Fruit fly (Drosophila melanogaster): ENCODE data around the gene dop.

The dop gene

DNA sequence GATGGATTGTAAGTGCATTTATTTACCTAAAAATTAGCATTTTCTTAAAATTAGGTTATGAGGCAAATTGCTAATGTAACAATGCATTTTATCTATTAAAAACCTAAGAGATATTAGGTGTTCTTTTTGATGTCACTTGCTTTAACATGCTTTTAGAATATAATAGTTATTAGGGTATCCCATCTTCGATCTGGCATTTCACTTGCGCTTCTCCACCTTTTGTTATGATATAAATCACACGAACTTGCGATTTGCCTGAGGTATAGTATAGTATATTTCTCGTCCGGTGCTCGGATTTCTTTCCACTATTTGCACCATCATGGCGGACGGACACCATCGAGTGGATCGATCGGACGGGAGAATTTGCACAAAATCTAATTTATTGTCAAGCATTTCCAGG lies 35.7 kb upstream of the dop start:
- TF ChIP-seq CG12768 (GFP tag; optimal IDR thresholded peaks at IDR 0.05) = no peak
- no peak for TF ChIP-seq tj (GFP tag; optimal IDR thresholded peaks at IDR 0.05)
- TF ChIP-seq CG1620 (GFP tag; optimal IDR thresholded peaks at IDR 0.05) = no peak
- no peak for TF ChIP-seq CG14711 (tag; optimal IDR thresholded peaks at IDR 0.05)
- TF ChIP-seq CG11617 (GFP tag; optimal IDR thresholded peaks at IDR 0.05) = no peak
- TF ChIP-seq pad (GFP tag; optimal IDR thresholded peaks at IDR 0.05) = no peak
- TF ChIP-seq cnc (optimal IDR thresholded peaks at IDR 0.05) = no peak
- no peak for TF ChIP-seq Crg-1 (GFP tag; optimal IDR thresholded peaks at IDR 0.05)
- TF ChIP-seq CG7101 (tag; optimal IDR thresholded peaks at IDR 0.05) = no peak
- TF ChIP-seq CG7045 (GFP tag; optimal IDR thresholded peaks at IDR 0.05) = no peak
- no peak for TF ChIP-seq cic (GFP tag; optimal IDR thresholded peaks at IDR 0.05)
- TF ChIP-seq Clk (GFP tag; optimal IDR thresholded peaks at IDR 0.05) = no peak
- TF ChIP-seq bab1 (GFP tag; optimal IDR thresholded peaks at IDR 0.05) = no peak
- TF ChIP-seq ovo (GFP tag; optimal IDR thresholded peaks at IDR 0.05) = no peak
- TF ChIP-seq kay (GFP tag; ENCODE audit: borderline replicate concordance) = no peak

DNA sequence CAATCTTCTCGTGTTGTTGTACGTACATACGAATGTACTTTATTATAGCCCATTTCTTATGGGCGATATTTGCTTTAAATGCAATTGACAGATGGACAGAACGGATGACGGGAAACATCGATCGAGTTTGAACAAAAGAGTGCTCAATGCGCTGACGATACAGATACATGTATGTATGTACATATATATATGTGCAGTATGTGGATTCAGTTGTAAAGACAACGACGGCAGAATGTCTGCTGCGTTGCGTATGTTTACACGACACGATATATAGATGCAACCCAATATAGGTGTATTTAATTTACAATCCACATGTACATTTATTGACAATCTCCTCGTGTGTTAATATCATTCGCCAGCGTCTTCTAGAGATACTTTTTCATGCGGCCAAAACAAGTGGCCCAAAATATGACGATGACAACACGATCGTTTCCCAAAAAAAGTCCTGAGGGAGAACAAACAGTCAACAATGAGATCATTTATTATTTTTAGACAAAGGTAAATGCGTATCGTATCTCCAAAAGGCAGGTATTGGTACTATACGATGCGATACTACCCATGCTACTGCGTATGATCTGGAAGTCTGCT lies 35.1 kb upstream of the dop start:
- TF ChIP-seq Mnt (GFP tag; optimal IDR thresholded peaks at IDR 0.05) = no peak
- peak; percentile 66 for TF ChIP-seq kay (GFP tag; ENCODE audit: borderline replicate concordance)
- TF ChIP-seq tj (GFP tag; optimal IDR thresholded peaks at IDR 0.05) = peak; percentile 92

DNA sequence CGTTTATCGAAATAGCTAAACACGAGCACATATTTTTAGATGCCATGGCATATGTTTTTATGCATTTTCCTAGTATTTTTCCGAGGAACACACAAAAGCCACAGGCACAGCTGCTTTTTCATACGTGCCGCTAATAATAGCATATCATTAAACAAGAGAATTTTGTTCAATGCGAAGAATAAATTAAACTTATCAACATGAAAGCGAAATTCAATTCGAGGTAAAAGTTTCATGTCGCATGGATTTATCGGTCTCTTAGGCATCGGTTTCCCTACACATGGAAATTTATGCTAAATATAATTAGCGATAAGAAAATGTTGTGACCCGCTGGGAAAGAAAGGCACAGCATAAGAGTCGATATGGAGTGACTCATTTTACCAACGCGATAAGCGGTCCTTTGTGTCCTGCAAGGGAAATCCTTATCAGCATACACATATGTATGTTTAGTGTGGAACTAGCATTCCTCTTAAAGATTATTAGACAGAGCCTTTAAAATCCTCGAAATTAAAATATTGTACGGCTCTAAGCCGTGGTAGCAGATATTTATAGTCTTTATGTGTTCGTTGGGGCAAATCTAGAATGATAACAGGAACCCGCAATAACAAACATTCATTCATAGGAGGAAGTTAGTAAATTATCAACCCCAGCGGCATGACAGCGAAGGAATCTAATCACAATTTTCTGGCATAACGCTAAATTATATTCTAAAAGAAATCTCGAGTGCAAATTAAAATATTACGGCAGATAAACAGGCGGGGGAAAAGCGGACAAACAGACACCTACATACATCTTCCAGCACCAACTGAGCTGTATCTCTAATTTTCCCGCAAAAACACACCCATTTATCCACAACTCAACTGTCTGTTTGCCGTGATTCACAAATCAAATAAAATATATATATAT lies 34.1 kb upstream of the dop start, which contains the start of gene CG43248:
TSS of gene CG43248 (minus strand) at position 51 of the 903 bp plus-strand sequence.
- TF ChIP-seq Crg-1 (GFP tag; optimal IDR thresholded peaks at IDR 0.05) (no peak), Hr96 (GFP tag; optimal IDR thresholded peaks at IDR 0.05) (no peak), cic (GFP tag; optimal IDR thresholded peaks at IDR 0.05) (peak; percentile 85), CG7101 (tag; optimal IDR thresholded peaks at IDR 0.05) (no peak), CG11617 (GFP tag; optimal IDR thresholded peaks at IDR 0.05) (no peak)

DNA sequence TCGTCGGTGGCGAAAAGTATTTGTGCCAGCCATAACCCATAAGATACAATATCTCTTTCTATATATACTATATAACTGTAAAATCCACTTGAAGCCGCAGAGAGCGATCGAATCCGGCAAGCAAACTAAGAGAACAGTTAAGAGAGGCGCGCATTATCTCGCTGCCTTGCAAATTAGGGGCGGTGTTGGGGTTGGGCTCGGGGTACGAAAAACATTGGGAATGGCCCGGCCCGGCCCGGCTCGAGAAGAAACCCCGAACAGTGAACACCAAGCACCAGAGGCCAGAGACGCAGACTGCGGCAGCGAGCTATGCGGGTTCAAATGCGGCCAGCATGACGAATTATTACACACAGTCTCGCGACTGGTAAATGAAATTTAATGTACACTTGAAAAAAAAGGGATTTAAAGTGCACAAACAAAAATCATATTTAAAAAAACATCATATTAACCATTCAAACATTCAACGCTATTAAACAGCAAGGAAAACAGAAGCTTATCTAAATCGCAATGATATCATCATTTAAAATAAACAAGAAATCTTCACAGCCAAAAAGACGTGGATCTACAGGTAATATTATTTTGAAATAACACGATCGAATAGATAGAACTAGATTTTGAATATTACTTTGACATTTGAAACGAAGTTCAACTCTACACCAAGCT lies 33.3 kb upstream of the dop start:
- TF ChIP-seq Crg-1 (GFP tag; optimal IDR thresholded peaks at IDR 0.05) = no peak
- no peak for TF ChIP-seq Mnt (GFP tag; optimal IDR thresholded peaks at IDR 0.05)
- peak; percentile 2 for TF ChIP-seq CG5204 (GFP tag; optimal IDR thresholded peaks at IDR 0.05)
- TF ChIP-seq CG1620 (GFP tag; optimal IDR thresholded peaks at IDR 0.05) = no peak
- peak; percentile 22 for TF ChIP-seq tj (GFP tag; optimal IDR thresholded peaks at IDR 0.05)
- TF ChIP-seq CG33017 (tag; optimal IDR thresholded peaks at IDR 0.05) = no peak
- TF ChIP-seq Clk (GFP tag; optimal IDR thresholded peaks at IDR 0.05) = no peak
- TF ChIP-seq cnc (optimal IDR thresholded peaks at IDR 0.05) = no peak
- no peak for TF ChIP-seq CG7045 (GFP tag; optimal IDR thresholded peaks at IDR 0.05)
- TF ChIP-seq ovo (GFP tag; optimal IDR thresholded peaks at IDR 0.05) = peak; percentile 57
- no peak for TF ChIP-seq cic (GFP tag; optimal IDR thresholded peaks at IDR 0.05)
- peak; percentile 5 for TF ChIP-seq toe (GFP tag; optimal IDR thresholded peaks at IDR 0.05)
- TF ChIP-seq bab1 (GFP tag; optimal IDR thresholded peaks at IDR 0.05) = no peak
- no peak for TF ChIP-seq CG7101 (tag; optimal IDR thresholded peaks at IDR 0.05)
- TF ChIP-seq CG11617 (GFP tag; optimal IDR thresholded peaks at IDR 0.05) = no peak
- peak; percentile 82 for TF ChIP-seq CG12768 (GFP tag; optimal IDR thresholded peaks at IDR 0.05)
- no peak for TF ChIP-seq pad (GFP tag; optimal IDR thresholded peaks at IDR 0.05)
- TF ChIP-seq CG14711 (tag; optimal IDR thresholded peaks at IDR 0.05) = peak; percentile 23
- TF ChIP-seq Hr96 (GFP tag; optimal IDR thresholded peaks at IDR 0.05) = peak; percentile 23
- peak; percentile 83 for TF ChIP-seq kay (GFP tag; ENCODE audit: borderline replicate concordance)

DNA sequence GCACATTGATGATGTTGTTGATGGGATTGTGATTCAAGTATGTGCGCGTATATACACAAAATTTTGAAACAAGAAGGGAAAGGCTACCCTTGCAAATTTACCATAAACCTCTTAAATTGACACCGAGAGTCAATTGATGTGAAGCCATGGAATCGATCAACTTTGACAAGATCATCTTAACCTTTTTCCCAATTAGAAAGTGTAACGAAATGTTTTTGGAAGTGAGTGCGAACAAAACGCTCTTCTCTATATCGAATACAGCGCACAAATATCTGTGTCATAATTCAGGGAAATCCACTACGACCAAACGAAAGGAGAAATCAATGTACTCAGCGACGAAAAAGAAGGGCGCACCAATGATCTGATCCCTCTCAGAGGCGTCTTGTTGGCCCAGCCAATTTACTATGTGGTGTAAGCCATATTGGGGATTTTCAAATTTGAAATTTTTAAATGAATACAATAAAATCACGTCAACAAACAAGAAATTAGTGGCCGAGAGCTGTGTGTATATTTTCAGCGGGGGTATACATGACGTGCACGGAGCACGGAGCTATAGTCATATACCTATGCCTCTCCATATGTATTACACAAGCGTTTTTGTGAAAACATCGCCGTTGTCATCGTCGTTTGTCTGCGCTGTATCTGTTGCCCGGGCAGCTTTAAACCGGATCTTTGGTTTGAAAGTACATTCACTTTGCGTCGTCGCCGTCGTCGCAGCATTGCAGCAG lies 32.2 kb upstream of the dop start:
- TF ChIP-seq Hr96 (GFP tag; optimal IDR thresholded peaks at IDR 0.05) (peak; percentile 7), kay (GFP tag; ENCODE audit: borderline replicate concordance) (peak; percentile 85), CG14711 (tag; optimal IDR thresholded peaks at IDR 0.05) (peak; percentile 24), CG7045 (GFP tag; optimal IDR thresholded peaks at IDR 0.05) (no peak), Clk (GFP tag; optimal IDR thresholded peaks at IDR 0.05) (no peak), CG1620 (GFP tag; optimal IDR thresholded peaks at IDR 0.05) (no peak), CG7101 (tag; optimal IDR thresholded peaks at IDR 0.05) (peak; percentile 14), CG11617 (GFP tag; optimal IDR thresholded peaks at IDR 0.05) (no peak), tj (GFP tag; optimal IDR thresholded peaks at IDR 0.05) (no peak), bab1 (GFP tag; optimal IDR thresholded peaks at IDR 0.05) (no peak), CG33017 (tag; optimal IDR thresholded peaks at IDR 0.05) (no peak), pad (GFP tag; optimal IDR thresholded peaks at IDR 0.05) (no peak), cic (GFP tag; optimal IDR thresholded peaks at IDR 0.05) (no peak), Mnt (GFP tag; optimal IDR thresholded peaks at IDR 0.05) (no peak), Crg-1 (GFP tag; optimal IDR thresholded peaks at IDR 0.05) (no peak), CG5204 (GFP tag; optimal IDR thresholded peaks at IDR 0.05) (peak; percentile 23)
